Comparison of ENCODE assay signal across 1 fruit fly cellular context in the genomic region with DNA sequence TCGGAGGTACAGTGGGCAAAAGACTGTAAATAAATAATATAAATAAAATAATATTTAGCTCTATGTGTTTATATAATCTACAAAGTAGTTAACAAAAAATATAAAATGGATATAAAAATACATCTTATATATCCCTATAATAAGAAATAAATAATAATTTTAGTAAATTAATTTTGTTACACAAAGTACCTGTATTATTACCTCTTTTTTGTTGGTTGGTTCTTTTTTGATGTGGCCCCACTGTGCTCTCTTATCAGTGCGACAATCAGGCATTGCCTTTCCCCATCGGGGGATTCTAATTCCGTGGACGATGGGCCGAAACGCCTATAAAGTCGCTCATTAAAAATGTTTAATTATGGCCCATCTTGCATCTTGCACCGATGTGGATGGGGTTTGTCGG.
TF ChIP-seq lines count a peak whose summit lies in the region.

No protein-coding gene starts in this region.

TF ChIP-seq in whole organism, embryonic, 481 proteins besides CTCF, POLR2A, EP300 and RAD21 (continued from another document):
- TF ChIP-seq CG7839 (tag; optimal IDR thresholded peaks at IDR 0.05; lab: Kevin White, UChicago) = peak; percentile 37
- TF ChIP-seq CG10979 (tag; optimal IDR thresholded peaks at IDR 0.05; lab: Kevin White, UChicago) = peak; percentile 64
- peak in 1 of 2 experiments; percentile 49 for TF ChIP-seq bsh (GFP tag; optimal IDR thresholded peaks at IDR 0.05; lab: Kevin White, UChicago)
- peak; percentile 38 for TF ChIP-seq nmo (GFP tag; optimal IDR thresholded peaks at IDR 0.05; lab: Kevin White, UChicago)
- TF ChIP-seq az2 (GFP tag; optimal IDR thresholded peaks at IDR 0.05; lab: Kevin White, UChicago) = no peak
- no peak for TF ChIP-seq shn (GFP tag; optimal IDR thresholded peaks at IDR 0.05; lab: Kevin White, UChicago)
- TF ChIP-seq pnt (GFP tag; optimal IDR thresholded peaks at IDR 0.05; lab: Kevin White, UChicago) = no peak
- TF ChIP-seq CG31441 (GFP tag; IDR thresholded peaks at IDR 0.05; lab: Robert Waterston, UW) = peak; percentile 49; the same call in 1 of the 2 replicates
- peak; percentile 36 for TF ChIP-seq CoRest (tag; optimal IDR thresholded peaks at IDR 0.05; lab: Kevin White, UChicago)
- no peak for TF ChIP-seq onecut (GFP tag; IDR thresholded peaks at IDR 0.05; lab: Robert Waterston, UW)
- peak; percentile 33 for TF ChIP-seq Ssrp (tag; optimal IDR thresholded peaks at IDR 0.05; lab: Kevin White, UChicago)
- TF ChIP-seq Hr78 (GFP tag; optimal IDR thresholded peaks at IDR 0.05; lab: Kevin White, UChicago) = no peak
- TF ChIP-seq D19A (tag; optimal IDR thresholded peaks at IDR 0.05; lab: Kevin White, UChicago) = peak; percentile 18
- peak; percentile 15 for TF ChIP-seq CG3407 (GFP tag; optimal IDR thresholded peaks at IDR 0.05; lab: Kevin White, UChicago)
- no peak for TF ChIP-seq NFAT (GFP tag; IDR thresholded peaks at IDR 0.05; lab: Robert Waterston, UW)
- TF ChIP-seq tap (tag; optimal IDR thresholded peaks at IDR 0.05; lab: Kevin White, UChicago) = no peak
- TF ChIP-seq row (GFP tag; IDR thresholded peaks at IDR 0.05; lab: Robert Waterston, UW) = peak; percentile 57
- no peak for TF ChIP-seq CG3163 (GFP tag; optimal IDR thresholded peaks at IDR 0.05; lab: Kevin White, UChicago)
- TF ChIP-seq CG10267 (tag; optimal IDR thresholded peaks at IDR 0.05; lab: Kevin White, UChicago) = peak; percentile 31
- TF ChIP-seq gem (tag; optimal IDR thresholded peaks at IDR 0.05; lab: Kevin White, UChicago) = peak; percentile 66
- TF ChIP-seq Poxn (GFP tag; IDR thresholded peaks at IDR 0.05; lab: Robert Waterston, UW) = no peak
- peak; percentile 46 for TF ChIP-seq grau (tag; optimal IDR thresholded peaks at IDR 0.05; lab: Kevin White, UChicago)
- TF ChIP-seq CG2712 (tag; optimal IDR thresholded peaks at IDR 0.05; lab: Kevin White, UChicago) = peak; percentile 68
- no peak for TF ChIP-seq dati (GFP tag; IDR thresholded peaks at IDR 0.05; lab: Robert Waterston, UW)
- TF ChIP-seq CG18262 (tag; optimal IDR thresholded peaks at IDR 0.05; lab: Kevin White, UChicago) = peak; percentile 84
- peak; percentile 28 for TF ChIP-seq gsb-n (tag; optimal IDR thresholded peaks at IDR 0.05; lab: Kevin White, UChicago)
- TF ChIP-seq CG7556 (GFP tag; optimal IDR thresholded peaks at IDR 0.05; lab: Kevin White, UChicago) = peak; percentile 7
- TF ChIP-seq CG6654 (GFP tag; optimal IDR thresholded peaks at IDR 0.05; lab: Kevin White, UChicago) = no peak
- TF ChIP-seq CG9437 (GFP tag; optimal IDR thresholded peaks at IDR 0.05; lab: Kevin White, UChicago) = peak; percentile 3
- TF ChIP-seq CG17361 (GFP tag; IDR thresholded peaks at IDR 0.05; lab: Robert Waterston, UW) = peak; percentile 51; the same call in 2 of the 3 replicates
- TF ChIP-seq CG5180 (GFP tag; optimal IDR thresholded peaks at IDR 0.05; lab: Kevin White, UChicago) = no peak
- TF ChIP-seq CG18476 (GFP tag; optimal IDR thresholded peaks at IDR 0.05; lab: Kevin White, UChicago) = no peak
- TF ChIP-seq Atf-2 (GFP tag; optimal IDR thresholded peaks at IDR 0.05; lab: Kevin White, UChicago) = no peak
- TF ChIP-seq Usf (GFP tag; optimal IDR thresholded peaks at IDR 0.05; lab: Kevin White, UChicago) = no peak
- peak; percentile 79 for TF ChIP-seq dmrt11E (tag; optimal IDR thresholded peaks at IDR 0.05; lab: Kevin White, UChicago)
- TF ChIP-seq toy (GFP tag; IDR thresholded peaks at IDR 0.05; lab: Robert Waterston, UW) = no peak
- TF ChIP-seq sens (GFP tag; lab: Kevin White, UChicago) = peak; percentile 27
- TF ChIP-seq Oli (tag; optimal IDR thresholded peaks at IDR 0.05; lab: Kevin White, UChicago) = peak; percentile 26
- no peak for TF ChIP-seq HLHmδ (GFP tag; optimal IDR thresholded peaks at IDR 0.05; lab: Kevin White, UChicago)
- TF ChIP-seq Stat92E (GFP tag; optimal IDR thresholded peaks at IDR 0.05; lab: Kevin White, UChicago) = no peak
